Worm (Caenorhabditis elegans) whole organism, young adult: ENCODE measurements around the gene rtfo-1.

ENCODE experiments used
- C17E4.6 ChIP-seq: fragments of 200-800 bp; sonication (Bioruptor generic); IDR thresholded peaks from 2 replicates; pipeline ENCODE4 v1.3.6; 2022; ENCODE audit warnings: missing genetic modification reagents, missing genetic modification characterization, missing compliant biosample characterization
- F37B4.10 ChIP-seq: fragments of 200-800 bp; sonication (Bioruptor generic); IDR thresholded peaks from 2 replicates; pipeline ENCODE4 v1.3.6; 2022; ENCODE audit warnings: missing genetic modification characterization, missing compliant biosample characterization
- K11D2.4 ChIP-seq: fragments of 200-800 bp; sonication (Bioruptor generic); IDR thresholded peaks from 2 replicates; pipeline ENCODE4 v1.3.6; 2022; ENCODE audit warnings: missing genetic modification reagents, missing genetic modification characterization, missing compliant biosample characterization
- Y53G8AR.9 ChIP-seq: fragments of 200-800 bp; sonication (Bioruptor generic); conservative IDR thresholded peaks from 2 replicates; pipeline ENCODE4 v1.3.6; 2022; ENCODE audit warnings: missing genetic modification reagents, missing genetic modification characterization, missing compliant biosample characterization
- Y67H2A.10 ChIP-seq: fragments of 200-800 bp; sonication (Bioruptor generic); conservative IDR thresholded peaks from 2 replicates; pipeline ENCODE4 v1.3.6; 2022; ENCODE audit warnings: missing genetic modification reagents, missing genetic modification characterization, missing compliant biosample characterization
- ama-1 ChIP-seq, 3 experiments: fragments of 150-350 bp in 1 of 3; sonication (generic microtip) in 2 of 3; optimal IDR thresholded peaks; 2 replicates each; lab custom pipeline; 2014 to 2018; ENCODE audit warnings: missing biosample characterization in 2 of 3, missing genetic modification characterization in 2 of 3, missing genetic modification reagents in 2 of 3
- attf-3 ChIP-seq: fragments of 200-800 bp; sonication (Bioruptor generic); conservative IDR thresholded peaks from 2 replicates; pipeline ENCODE4 v1.3.6; 2022; ENCODE audit warnings: missing genetic modification reagents, missing genetic modification characterization, missing compliant biosample characterization
- attf-5 ChIP-seq: fragments of 200-800 bp; sonication (Bioruptor generic); optimal IDR thresholded peaks from 2 replicates; lab custom pipeline; 2018; ENCODE audit warnings: mild to moderate bottlenecking, missing genetic modification characterization, missing compliant biosample characterization
- attf-6 ChIP-seq: fragments of 200-800 bp; sonication (Bioruptor generic); IDR thresholded peaks from 2 replicates; pipeline ENCODE4 v1.3.6; 2022; ENCODE audit warnings: missing genetic modification reagents, missing genetic modification characterization, missing compliant biosample characterization
- bed-1 ChIP-seq: fragments of 200-800 bp; sonication (Bioruptor generic); IDR thresholded peaks from 2 replicates; pipeline ENCODE4 v1.3.6; 2022; ENCODE audit warnings: missing genetic modification reagents, missing genetic modification characterization, missing compliant biosample characterization
- ccch-3 ChIP-seq: fragments of 200-800 bp; sonication (Bioruptor generic); optimal IDR thresholded peaks from 2 replicates; lab custom pipeline; 2018; ENCODE audit warnings: mild to moderate bottlenecking, missing genetic modification characterization, missing compliant biosample characterization
- cebp-2 ChIP-seq: fragments of 200-800 bp; sonication (Bioruptor generic); IDR thresholded peaks from 2 replicates; pipeline ENCODE4 v1.3.6; 2022; ENCODE audit warnings: missing genetic modification characterization, missing compliant biosample characterization
- ceh-100 ChIP-seq: fragments of 200-800 bp; sonication (Bioruptor generic); IDR thresholded peaks from 2 replicates; pipeline ENCODE4 v1.3.6; 2022; ENCODE audit warnings: missing genetic modification reagents, missing genetic modification characterization, missing compliant biosample characterization
- ceh-40 ChIP-seq: fragments of 200-800 bp; sonication (Bioruptor generic); IDR thresholded peaks from 2 replicates; pipeline ENCODE4 v1.3.6; 2022; ENCODE audit warnings: missing genetic modification characterization, missing compliant biosample characterization
- ceh-58 ChIP-seq: fragments of 200-800 bp; sonication (Bioruptor generic); IDR thresholded peaks from 2 replicates; pipeline ENCODE4 v1.3.6; 2022; ENCODE audit warnings: missing genetic modification characterization, missing compliant biosample characterization
- ceh-79 ChIP-seq: sonication (generic microtip); optimal IDR thresholded peaks from 2 replicates; lab custom pipeline; 2017; ENCODE audit warnings: mild to moderate bottlenecking, missing genetic modification characterization, missing compliant biosample characterization
- ets-4 ChIP-seq: fragments of 200-800 bp; sonication (Bioruptor generic); optimal IDR thresholded peaks from 2 replicates; lab custom pipeline; 2018; ENCODE audit warnings: mild to moderate bottlenecking, missing genetic modification characterization, missing compliant biosample characterization
- him-1 ChIP-seq: sonication (generic microtip); optimal IDR thresholded peaks from 2 replicates; lab custom pipeline; 2016; ENCODE audit warnings: missing genotype, missing genetic modification reagents, missing genetic modification characterization, missing compliant biosample characterization
- lag-1 ChIP-seq: fragments of 200-800 bp; sonication (Bioruptor generic); IDR thresholded peaks from 2 replicates; pipeline ENCODE4 v1.3.6; 2022; ENCODE audit warnings: missing genetic modification reagents, missing genetic modification characterization, missing compliant biosample characterization
- let-526 ChIP-seq: fragments of 200-800 bp; sonication (Bioruptor generic); IDR thresholded peaks from 2 replicates; pipeline ENCODE4 v1.3.6; 2022; ENCODE audit warnings: missing genetic modification reagents, missing genetic modification characterization, missing compliant biosample characterization
- let-607 ChIP-seq, 2 experiments: fragments of 200-800 bp in 1 of 2; sonication (Bioruptor generic) in 1 of 2; sonication (generic microtip) in 1 of 2; optimal IDR thresholded peaks; 2 replicates each; lab custom pipeline; 2016 to 2018; ENCODE audit warnings: mild to moderate bottlenecking in 2 of 2, missing compliant biosample characterization in 2 of 2, missing genetic modification characterization in 2 of 2, moderate library complexity in 2 of 2, missing genotype in 1 of 2
- mxl-1 ChIP-seq: sonication (generic microtip); optimal IDR thresholded peaks from 2 replicates; lab custom pipeline; 2016; ENCODE audit warnings: missing genetic modification characterization, missing compliant biosample characterization
- nhr-179 ChIP-seq: sonication (generic microtip); optimal IDR thresholded peaks from 2 replicates; lab custom pipeline; 2016; ENCODE audit warnings: mild to moderate bottlenecking, missing genetic modification characterization, missing compliant biosample characterization
- nhr-27 ChIP-seq: fragments of 200-800 bp; sonication (Bioruptor generic); optimal IDR thresholded peaks from 2 replicates; lab custom pipeline; 2018; ENCODE audit warnings: mild to moderate bottlenecking, missing genetic modification characterization, moderate library complexity, missing compliant biosample characterization
- nhr-80 ChIP-seq: sonication (generic microtip); optimal IDR thresholded peaks from 2 replicates; lab custom pipeline; 2016; ENCODE audit warnings: missing genetic modification characterization, missing compliant biosample characterization
- pbrm-1 ChIP-seq: fragments of 200-800 bp; sonication (Bioruptor generic); IDR thresholded peaks from 2 replicates; pipeline ENCODE4 v1.3.6; 2022; ENCODE audit warnings: missing genetic modification reagents, missing genetic modification characterization, missing compliant biosample characterization
- rec-8 ChIP-seq, 2 experiments: sonication (generic microtip); optimal IDR thresholded peaks; 2 replicates each; lab custom pipeline; 2016; ENCODE audit warnings: mild to moderate bottlenecking in 2 of 2, missing genetic modification characterization in 2 of 2, missing genetic modification reagents in 2 of 2, missing genotype in 2 of 2, missing biosample characterization in 1 of 2, missing compliant biosample characterization in 1 of 2, moderate library complexity in 1 of 2
- sea-2 ChIP-seq: fragments of 200-800 bp; sonication (Bioruptor generic); IDR thresholded peaks from 2 replicates; pipeline ENCODE4 v1.3.6; 2022; ENCODE audit warnings: missing genetic modification characterization, missing compliant biosample characterization
- somi-1 ChIP-seq: fragments of 200-800 bp; sonication (Bioruptor generic); optimal IDR thresholded peaks from 2 replicates; lab custom pipeline; 2018; ENCODE audit warnings: mild to moderate bottlenecking, missing genetic modification characterization, missing compliant biosample characterization
- sptf-2 ChIP-seq: fragments of 200-800 bp; sonication (Bioruptor generic); optimal IDR thresholded peaks from 2 replicates; lab custom pipeline; 2018; ENCODE audit warnings: mild to moderate bottlenecking, missing genetic modification characterization, missing compliant biosample characterization
- tbp1 ChIP-seq: fragments of 200-800 bp; sonication (Bioruptor generic); optimal IDR thresholded peaks from 2 replicates; lab custom pipeline; 2018; ENCODE audit warnings: mild to moderate bottlenecking, missing genetic modification characterization, missing compliant biosample characterization
- tbx-9 ChIP-seq: sonication (generic microtip); optimal IDR thresholded peaks from 2 replicates; lab custom pipeline; 2016; ENCODE audit warnings: borderline replicate concordance, missing genetic modification characterization, inconsistent platforms, missing compliant biosample characterization
- unc-130 ChIP-seq: sonication (generic microtip); optimal IDR thresholded peaks from 2 replicates; lab custom pipeline; 2016; ENCODE audit warnings: missing genetic modification reagents, missing genetic modification characterization, missing compliant biosample characterization
- ztf-18 ChIP-seq: sonication (generic microtip); optimal IDR thresholded peaks from 2 replicates; lab custom pipeline; 2016; ENCODE audit warnings: missing genotype, mild to moderate bottlenecking, missing genetic modification characterization, missing compliant biosample characterization

The rtfo-1 gene

DNA sequence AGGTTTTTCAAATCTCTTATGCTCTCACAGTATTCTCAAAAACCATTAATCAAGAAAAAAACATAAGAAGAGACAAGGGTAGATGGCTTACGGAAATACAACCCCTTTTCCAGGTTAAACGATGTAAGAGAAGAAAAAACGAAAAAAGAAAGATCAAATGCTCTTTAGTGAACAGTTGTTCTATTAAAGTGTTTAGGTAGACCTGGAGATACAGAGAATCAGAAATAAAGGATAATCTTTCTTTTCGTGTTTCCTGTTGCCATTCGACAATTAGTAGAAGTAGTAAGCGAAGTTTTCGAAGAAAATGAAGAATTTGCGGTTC is 840 bp upstream of the rtfo-1 start, which contains the start of gene K09G1.1:
Gene K09G1.1, plus strand, starts transcription at position 223 of the 322 bp plus-strand sequence.
- no peak for TF ChIP-seq rec-8 (tag; optimal IDR thresholded peaks at IDR 0.05; lab: Kevin White, UChicago)
- no peak for TF ChIP-seq pbrm-1
- no peak for TF ChIP-seq ceh-100 (GFP tag; lab: Robert Waterston, UW)
- no peak for TF ChIP-seq attf-3 (GFP tag; lab: Robert Waterston, UW)
- TF ChIP-seq cebp-2 (GFP tag; lab: Robert Waterston, UW) = no peak
- no peak for TF ChIP-seq sea-2 (GFP tag; lab: Robert Waterston, UW)
- no peak for TF ChIP-seq ets-4

- TF ChIP-seq attf-5 (GFP tag; lab: Kevin White, UChicago) = no peak
- no peak for TF ChIP-seq ztf-18 (tag; lab: Kevin White, UChicago)
- TF ChIP-seq attf-6 (GFP tag; lab: Robert Waterston, UW) = no peak
- TF ChIP-seq, all 124 proteins: peak for 0
These were observed 5.5 kb downstream of the rtfo-1 start, which contains the start of gene F25B3.2 for ce11 chrV:9576991-9577390. TSS of gene F25B3.2 (plus strand) at chrV:9577291.

ce11 chrV:9571673-9572072 is 10.8 kb downstream of the rtfo-1 start:
- no peak for TF ChIP-seq unc-130 (GFP tag; lab: Kevin White, UChicago)
- TF ChIP-seq let-526 (GFP tag; lab: Robert Waterston, UW) = no peak
- TF ChIP-seq C17E4.6 (GFP tag; lab: Robert Waterston, UW) = no peak
- no peak for TF ChIP-seq him-1

ce11 chrV:9571056-9571455 is 11.4 kb downstream of the rtfo-1 start:
- TF ChIP-seq Y67H2A.10 (GFP tag; lab: Robert Waterston, UW) (no peak), Y53G8AR.9 (no peak), cebp-2 (GFP tag; lab: Robert Waterston, UW) (no peak), sptf-2 (GFP tag; lab: Kevin White, UChicago) (no peak), F37B4.10 (no peak), ccch-3 (GFP tag; lab: Kevin White, UChicago) (no peak), somi-1 (GFP tag; lab: Kevin White, UChicago) (no peak), nhr-27 (tag; lab: Kevin White, UChicago) (no peak), nhr-179 (tag; lab: Kevin White, UChicago) (no peak), let-607 (tag; optimal IDR thresholded peaks at IDR 0.05; lab: Kevin White, UChicago) (no peak), mxl-1 (tag; lab: Kevin White, UChicago) (no peak), K11D2.4 (GFP tag; lab: Robert Waterston, UW) (no peak), tbp1 (GFP tag; lab: Kevin White, UChicago) (no peak), bed-1 (GFP tag; lab: Robert Waterston, UW) (no peak), tbx-9 (tag; lab: Kevin White, UChicago) (no peak), ceh-40 (no peak), attf-3 (GFP tag; lab: Robert Waterston, UW) (no peak), ama-1 (optimal IDR thresholded peaks at IDR 0.05; lab: Kevin White, UChicago) (no peak), ama-1 (GFP tag; optimal IDR thresholded peaks at IDR 0.05; lab: Kevin White, UChicago) (no peak), ceh-58 (GFP tag; lab: Robert Waterston, UW) (no peak), unc-130 (GFP tag; lab: Kevin White, UChicago) (no peak)

DNA sequence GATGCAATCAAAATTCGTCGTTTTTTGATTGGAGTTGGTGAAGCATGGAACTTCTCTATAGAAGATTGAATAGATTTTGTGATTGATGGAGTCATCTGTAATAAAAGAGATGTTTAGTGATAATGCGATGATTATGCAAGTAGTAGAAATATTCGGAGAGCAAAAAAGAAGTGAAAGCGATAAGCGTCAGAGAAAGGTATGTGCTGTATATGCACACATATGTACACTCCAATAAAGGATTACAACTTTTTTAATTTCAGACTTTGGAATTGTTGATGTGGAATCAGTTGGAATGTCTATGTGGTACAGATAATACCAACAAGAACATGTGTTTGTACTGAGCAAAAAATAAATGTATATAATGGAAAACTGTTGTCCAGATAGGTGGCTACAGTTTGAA is 12.2 kb downstream of the rtfo-1 start, which contains the start of gene F25B3.5:
Gene F25B3.5, minus strand, starts transcription at position 101 of the 400 bp plus-strand sequence.
- peak; percentile 3 for TF ChIP-seq nhr-80 (tag; lab: Kevin White, UChicago)
- no peak for TF ChIP-seq ceh-79 (tag; lab: Kevin White, UChicago)
- TF ChIP-seq lag-1 (GFP tag; lab: Robert Waterston, UW) = no peak
- no peak for TF ChIP-seq let-526 (GFP tag; lab: Robert Waterston, UW)
